Worm (Caenorhabditis elegans): ENCODE results near the gene scl-1.

- no peak for TF ChIP-seq unc-62 (GFP tag; optimal IDR thresholded peaks at IDR 0.05)
- no peak for TF ChIP-seq zag-1 (tag; optimal IDR thresholded peaks at IDR 0.05)
- no peak for TF ChIP-seq ztf-4 (tag; optimal IDR thresholded peaks at IDR 0.05)
Observed at ce11 chrIV:13059284-13059683, 3.2 kb downstream of the scl-1 start, which contains the start of gene scl-3.

All from whole organism, L3 larva.